Worm (Caenorhabditis elegans): ENCODE results near the gene math-10.

DNA sequence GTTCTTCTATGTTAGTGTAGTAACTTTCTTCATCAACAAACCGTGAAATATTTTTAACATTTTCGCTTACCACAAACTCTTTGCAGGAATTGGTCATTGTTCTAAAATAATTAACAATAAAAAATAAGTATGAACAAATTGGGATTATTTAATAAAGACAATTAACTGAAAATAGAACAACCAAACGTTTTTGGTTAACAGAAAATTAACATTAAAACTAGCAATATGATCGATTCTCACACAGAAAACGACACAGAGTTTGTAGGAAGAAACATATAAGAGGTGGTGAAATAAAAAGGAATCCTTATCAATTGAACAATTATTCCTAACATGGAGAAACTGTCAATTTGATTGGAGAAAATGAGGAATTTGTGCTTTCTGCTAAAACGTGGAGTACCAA lies 7.3 kb downstream of the math-10 start, which contains the start of gene math-16:
- TF ChIP-seq nhr-237 (tag; optimal IDR thresholded peaks at IDR 0.05) = no peak
- TF ChIP-seq tbx-8 (GFP tag; optimal IDR thresholded peaks at IDR 0.05) = no peak
